Fruit fly (Drosophila melanogaster): ENCODE measurements around the gene CG33303.

Gene CG33303

DNA sequence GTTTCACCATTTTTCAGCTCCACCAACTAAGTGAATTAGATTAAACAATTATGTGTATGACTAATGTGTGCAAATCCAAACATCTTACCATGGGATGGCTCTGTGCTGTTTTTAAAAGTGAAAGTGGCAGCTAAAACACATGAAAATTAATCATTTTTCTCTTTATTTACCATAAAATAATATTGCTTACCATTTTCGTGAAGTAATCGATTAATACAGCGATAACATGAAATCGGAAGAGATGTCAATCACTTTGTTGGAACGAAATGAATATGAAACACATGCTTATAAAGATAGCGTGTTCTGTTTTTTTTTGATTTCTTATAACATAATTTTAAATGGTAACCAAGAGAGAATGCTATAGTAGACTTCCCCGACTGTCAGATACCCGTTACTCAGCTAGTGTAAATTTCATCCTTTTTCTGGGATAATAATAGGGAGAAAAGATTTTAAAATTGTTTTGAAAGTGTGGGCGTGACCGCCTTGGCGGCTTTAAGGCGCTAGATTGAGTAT is 28.3 kb upstream of the CG33303 start (continued):
- TF ChIP-seq slp2 (GFP tag; optimal IDR thresholded peaks at IDR 0.05) (no peak), jigr1 (GFP tag; IDR thresholded peaks at IDR 0.05) (no peak), phol (tag; optimal IDR thresholded peaks at IDR 0.05) (peak; percentile 13), mirr (GFP tag; optimal IDR thresholded peaks at IDR 0.05) (no peak), CG13123 (GFP tag; optimal IDR thresholded peaks at IDR 0.05) (no peak), Ptx1 (GFP tag; IDR thresholded peaks at IDR 0.05) (no peak), fd3F (GFP tag; optimal IDR thresholded peaks at IDR 0.05) (no peak), nmo (GFP tag; optimal IDR thresholded peaks at IDR 0.05) (no peak), Dek (tag; optimal IDR thresholded peaks at IDR 0.05) (no peak), Med (GFP tag) (peak; percentile 59), chn (GFP tag; optimal IDR thresholded peaks at IDR 0.05) (no peak), CG1647 (GFP tag; optimal IDR thresholded peaks at IDR 0.05) (no peak), Drgx (GFP tag; IDR thresholded peaks at IDR 0.05) (no peak), BEAF-32 (GFP tag; optimal IDR thresholded peaks at IDR 0.05) (peak; percentile 57), HmgZ (tag; optimal IDR thresholded peaks at IDR 0.05) (peak; percentile 3), vfl (GFP tag; optimal IDR thresholded peaks at IDR 0.05) (no peak), Oli (tag; optimal IDR thresholded peaks at IDR 0.05) (no peak), Doc2 (GFP tag; IDR thresholded peaks at IDR 0.05) (no peak), CG9215 (GFP tag; IDR thresholded peaks at IDR 0.05) (no peak), amos (GFP tag; IDR thresholded peaks at IDR 0.05; ENCODE audit: partially characterized antibody) (peak; percentile 21; the same call in 1 of the 2 replicates), CG7963 (GFP tag; IDR thresholded peaks at IDR 0.05; ENCODE audit: partially characterized antibody) (no peak), ken (GFP tag; IDR thresholded peaks at IDR 0.05) (no peak), CG11696 (GFP tag; IDR thresholded peaks at IDR 0.05) (no peak), D (optimal IDR thresholded peaks at IDR 0.05) (no peak), D (GFP tag; optimal IDR thresholded peaks at IDR 0.05) (no peak), row (GFP tag; IDR thresholded peaks at IDR 0.05) (peak; percentile 60), dimm (GFP tag; IDR thresholded peaks at IDR 0.05) (no peak), lab (GFP tag; optimal IDR thresholded peaks at IDR 0.05) (no peak), CG32767 (GFP tag; IDR thresholded peaks at IDR 0.05) (no peak), sd (tag; optimal IDR thresholded peaks at IDR 0.05) (no peak), Hr3 (GFP tag; optimal IDR thresholded peaks at IDR 0.05) (no peak), Sry-β (GFP tag; optimal IDR thresholded peaks at IDR 0.05) (peak; percentile 54), mld (GFP tag; IDR thresholded peaks at IDR 0.05; ENCODE audit: partially characterized antibody) (no peak), CG34376 (GFP tag; optimal IDR thresholded peaks at IDR 0.05) (no peak), NK7.1 (GFP tag; optimal IDR thresholded peaks at IDR 0.05) (no peak), CG6683 (GFP tag; optimal IDR thresholded peaks at IDR 0.05) (no peak), CG10543 (GFP tag; optimal IDR thresholded peaks at IDR 0.05) (no peak), Ets65A (GFP tag) (no peak), Ada2b (GFP tag; IDR thresholded peaks at IDR 0.05) (no peak), slbo (GFP tag; IDR thresholded peaks at IDR 0.05) (no peak), onecut (GFP tag; IDR thresholded peaks at IDR 0.05) (no peak), CG16779 (GFP tag; IDR thresholded peaks at IDR 0.05) (no peak), CG9609 (GFP tag; optimal IDR thresholded peaks at IDR 0.05) (no peak), ind (GFP tag; optimal IDR thresholded peaks at IDR 0.05) (no peak), tna (GFP tag; IDR thresholded peaks at IDR 0.05; ENCODE audit: partially characterized antibody) (no peak), inv (GFP tag; IDR thresholded peaks at IDR 0.05; ENCODE audit: partially characterized antibody) (0 out of 2 replicates have a peak, but pooled peaks have one; percentile 22), CG15479 (GFP tag; optimal IDR thresholded peaks at IDR 0.05) (no peak), CG3163 (GFP tag; optimal IDR thresholded peaks at IDR 0.05) (no peak), Ets97D (GFP tag; optimal IDR thresholded peaks at IDR 0.05) (peak; percentile 27), CG17328 (GFP tag; IDR thresholded peaks at IDR 0.05) (no peak), repo (GFP tag; optimal IDR thresholded peaks at IDR 0.05) (no peak), trem (tag; optimal IDR thresholded peaks at IDR 0.05) (peak; percentile 18)

Data from whole organism, embryonic.